Fruit fly (Drosophila melanogaster): Measurements from ENCODE around the gene CG13877.

The CG13877 gene

dm6 chr3L:223019-223902 is 5.4 kb downstream of the CG13877 start, which contains the start of the genes pyx and CG33229 (continued):
- peak; percentile 87 for TF ChIP-seq bab2 (GFP tag; optimal IDR thresholded peaks at IDR 0.05)
- peak; percentile 35 for TF ChIP-seq btn (GFP tag; optimal IDR thresholded peaks at IDR 0.05)
- no peak for TF ChIP-seq fd102C (GFP tag; optimal IDR thresholded peaks at IDR 0.05)
- peak; percentile 77; the same call in 1 of the 2 replicates for TF ChIP-seq esg (GFP tag; conservative IDR thresholded peaks at IDR 0.05)
- peak; percentile 68 for TF ChIP-seq dmrt11E (tag; optimal IDR thresholded peaks at IDR 0.05)
- peak; percentile 95 for TF ChIP-seq CG17361 (GFP tag; IDR thresholded peaks at IDR 0.05)
- TF ChIP-seq CG11085 (GFP tag; IDR thresholded peaks at IDR 0.05): peak; percentile 72
- 0 out of 4 replicates have a peak, but pooled peaks have one; percentile 26 for TF ChIP-seq Dll (GFP tag; IDR thresholded peaks at IDR 0.05; ENCODE audit: partially characterized antibody)
- TF ChIP-seq ac (GFP tag; optimal IDR thresholded peaks at IDR 0.05): no peak
- TF ChIP-seq CG14965 (GFP tag; optimal IDR thresholded peaks at IDR 0.05; ENCODE audit: borderline replicate concordance): no peak
- TF ChIP-seq Gsc (GFP tag; IDR thresholded peaks at IDR 0.05): no peak; the same call in 1 of the 2 replicates
- TF ChIP-seq Doc3 (GFP tag; IDR thresholded peaks at IDR 0.05; ENCODE audit: partially characterized antibody): no peak
- TF ChIP-seq B-H1 (GFP tag; IDR thresholded peaks at IDR 0.05): peak; percentile 60; the same call in 2 of the 3 replicates
- peak; percentile 59 for TF ChIP-seq trh (GFP tag; optimal IDR thresholded peaks at IDR 0.05)
- TF ChIP-seq so (GFP tag; IDR thresholded peaks at IDR 0.05): peak; percentile 60; the same call in 1 of the 3 replicates
- peak; percentile 91 for TF ChIP-seq Dp (GFP tag; optimal IDR thresholded peaks at IDR 0.05)
- peak; percentile 85 for TF ChIP-seq Mrtf (GFP tag; IDR thresholded peaks at IDR 0.05)
- peak; percentile 84 for TF ChIP-seq lab (GFP tag; optimal IDR thresholded peaks at IDR 0.05)
- TF ChIP-seq CG9932 (GFP tag; IDR thresholded peaks at IDR 0.05): peak; percentile 94
- TF ChIP-seq pan (optimal IDR thresholded peaks at IDR 0.05): no peak
- TF ChIP-seq pan (GFP tag; optimal IDR thresholded peaks at IDR 0.05 in 1 of 2, IDR thresholded peaks at IDR 0.05 in 1 of 2): peak in 1 of 2 experiments; percentile 70
- peak; percentile 100 for TF ChIP-seq CG18476 (GFP tag; optimal IDR thresholded peaks at IDR 0.05)
- peak; percentile 31 for TF ChIP-seq sd (tag; optimal IDR thresholded peaks at IDR 0.05)
- TF ChIP-seq sr (GFP tag; IDR thresholded peaks at IDR 0.05): no peak
- no peak for TF ChIP-seq Stat92E (GFP tag; optimal IDR thresholded peaks at IDR 0.05)
- peak; percentile 89 for TF ChIP-seq grau (tag; optimal IDR thresholded peaks at IDR 0.05)
- peak; percentile 91 for TF ChIP-seq nmo (GFP tag; optimal IDR thresholded peaks at IDR 0.05)
- TF ChIP-seq CG4360 (GFP tag; IDR thresholded peaks at IDR 0.05): no peak
- peak; percentile 73 for TF ChIP-seq schlank (tag; optimal IDR thresholded peaks at IDR 0.05)
- TF ChIP-seq Dip3 (GFP tag; optimal IDR thresholded peaks at IDR 0.05): peak; percentile 87
- TF ChIP-seq HHEX (GFP tag; optimal IDR thresholded peaks at IDR 0.05): peak; percentile 81
- TF ChIP-seq Kr (GFP tag; optimal IDR thresholded peaks at IDR 0.05): no peak
- TF ChIP-seq CG15479 (GFP tag; optimal IDR thresholded peaks at IDR 0.05): no peak
- TF ChIP-seq onecut (GFP tag; IDR thresholded peaks at IDR 0.05): peak; percentile 49
- TF ChIP-seq CG4328 (GFP tag; optimal IDR thresholded peaks at IDR 0.05): peak; percentile 77
- peak; percentile 75 for TF ChIP-seq gsb (GFP tag; IDR thresholded peaks at IDR 0.05)
- TF ChIP-seq CG6683 (GFP tag; optimal IDR thresholded peaks at IDR 0.05): peak; percentile 13
- peak; percentile 57 for TF ChIP-seq repo (GFP tag; optimal IDR thresholded peaks at IDR 0.05)
- peak; percentile 78 for TF ChIP-seq shn (GFP tag; optimal IDR thresholded peaks at IDR 0.05)
- TF ChIP-seq tgo (GFP tag; IDR thresholded peaks at IDR 0.05): peak; percentile 86
- peak; percentile 8; the same call in 1 of the 2 replicates for TF ChIP-seq CG32767 (GFP tag; IDR thresholded peaks at IDR 0.05)
- peak; percentile 28; the same call in 1 of the 2 replicates for TF ChIP-seq CG13287 (GFP tag; IDR thresholded peaks at IDR 0.05; ENCODE audit: partially characterized antibody)
- TF ChIP-seq ci (GFP tag; IDR thresholded peaks at IDR 0.05): peak; percentile 64
- peak; percentile 71 for TF ChIP-seq CG17829 (tag; optimal IDR thresholded peaks at IDR 0.05)
- TF ChIP-seq Awh (GFP tag; IDR thresholded peaks at IDR 0.05): peak; percentile 20; the same call in 1 of the 2 replicates
- TF ChIP-seq dpn (GFP tag; optimal IDR thresholded peaks at IDR 0.05): peak; percentile 83 to 90
- TF ChIP-seq Opbp (GFP tag; IDR thresholded peaks at IDR 0.05; ENCODE audit: partially characterized antibody): no peak
- 0 out of 2 replicates have a peak, but pooled peaks have one; percentile 21 for TF ChIP-seq Dip2 (GFP tag; IDR thresholded peaks at IDR 0.05)
